Worm (Caenorhabditis elegans) whole organism, L2 larva: ENCODE data around the gene C14A4.13.

Source experiments
- C34F6.9 ChIP-seq: fragments of 150-350 bp; optimal IDR thresholded peaks from 2 replicates; lab custom pipeline; 2014; ENCODE audit warnings: missing biosample characterization, missing genetic modification characterization
- F13H6.1 ChIP-seq: sonication (generic microtip); optimal IDR thresholded peaks from 2 replicates; lab custom pipeline; 2016; ENCODE audit warnings: missing genetic modification characterization, missing compliant biosample characterization
- ZK546.5 ChIP-seq: sonication (generic microtip); optimal IDR thresholded peaks from 2 replicates; lab custom pipeline; 2017; ENCODE audit warnings: missing biosample characterization, missing genetic modification characterization
- alr-1 ChIP-seq: fragments of 150-350 bp; optimal IDR thresholded peaks from 2 replicates; lab custom pipeline; 2014; ENCODE audit warnings: missing biosample characterization, missing genetic modification characterization
- aly-2 ChIP-seq: fragments of 150-350 bp; optimal IDR thresholded peaks from 2 replicates; lab custom pipeline; 2014; ENCODE audit warnings: missing biosample characterization, missing genetic modification characterization
- ama-1 ChIP-seq: fragments of 150-350 bp; optimal IDR thresholded peaks from 2 replicates; lab custom pipeline; 2018; ENCODE audit warnings: inconsistent platforms
- blmp-1 ChIP-seq: sonication (generic microtip); optimal IDR thresholded peaks from 2 replicates; lab custom pipeline; 2017; ENCODE audit warnings: missing genetic modification characterization, mild to moderate bottlenecking, missing compliant biosample characterization, antibody characterized with exemption, moderate library complexity; ENCODE audit not compliant: insufficient read depth
- ceh-16 ChIP-seq: fragments of 150-350 bp; optimal IDR thresholded peaks from 2 replicates; lab custom pipeline; 2014; ENCODE audit warnings: missing biosample characterization, missing genetic modification characterization
- crh-2 ChIP-seq: sonication (generic microtip); optimal IDR thresholded peaks from 2 replicates; lab custom pipeline; 2017; ENCODE audit warnings: missing biosample characterization, missing genetic modification characterization
- dmd-4 ChIP-seq: sonication (generic microtip); optimal IDR thresholded peaks from 2 replicates; lab custom pipeline; 2017; ENCODE audit warnings: missing biosample characterization, missing genetic modification characterization
- elt-1 ChIP-seq: fragments of 150-350 bp; optimal IDR thresholded peaks from 2 replicates; lab custom pipeline; 2014; ENCODE audit warnings: missing biosample characterization, missing genetic modification characterization
- fos-1 ChIP-seq: fragments of 150-350 bp; optimal IDR thresholded peaks from 2 replicates; lab custom pipeline; 2014; ENCODE audit warnings: missing biosample characterization, missing genetic modification characterization
- gmeb-1 ChIP-seq: fragments of 150-350 bp; optimal IDR thresholded peaks from 2 replicates; lab custom pipeline; 2014; ENCODE audit warnings: missing biosample characterization, missing genetic modification characterization
- lin-13 ChIP-seq: fragments of 150-350 bp; optimal IDR thresholded peaks from 2 replicates; lab custom pipeline; 2014; ENCODE audit warnings: missing biosample characterization, missing genetic modification reagents, missing genetic modification characterization
- mab-5 ChIP-seq: fragments of 150-350 bp; optimal IDR thresholded peaks from 2 replicates; lab custom pipeline; 2014; ENCODE audit warnings: missing biosample characterization, missing genetic modification characterization
- mbf-1 ChIP-seq: sonication (generic microtip); optimal IDR thresholded peaks from 2 replicates; lab custom pipeline; 2017; ENCODE audit warnings: missing biosample characterization, missing genetic modification characterization
- nhr-10 ChIP-seq: sonication (generic microtip); optimal IDR thresholded peaks from 2 replicates; lab custom pipeline; 2017; ENCODE audit warnings: missing biosample characterization, missing genetic modification characterization
- nhr-11 ChIP-seq: fragments of 150-350 bp; optimal IDR thresholded peaks from 2 replicates; lab custom pipeline; 2014; ENCODE audit warnings: missing biosample characterization, missing genetic modification characterization
- nhr-129 ChIP-seq: fragments of 150-350 bp; optimal IDR thresholded peaks from 2 replicates; lab custom pipeline; 2014; ENCODE audit warnings: missing biosample characterization, missing genetic modification characterization
- nhr-21 ChIP-seq: fragments of 150-350 bp; optimal IDR thresholded peaks from 2 replicates; lab custom pipeline; 2014; ENCODE audit warnings: missing biosample characterization, missing genetic modification characterization
- nhr-23 ChIP-seq: fragments of 150-350 bp; optimal IDR thresholded peaks from 2 replicates; lab custom pipeline; 2014; ENCODE audit warnings: missing biosample characterization, missing genetic modification reagents, missing genetic modification characterization
- nhr-25 ChIP-seq: fragments of 150-350 bp; sonication (generic microtip); optimal IDR thresholded peaks from 3 replicates; lab custom pipeline; 2014; ENCODE audit warnings: missing biosample characterization, missing genetic modification characterization
- nhr-77 ChIP-seq: fragments of 150-350 bp; optimal IDR thresholded peaks from 2 replicates; lab custom pipeline; 2014; ENCODE audit warnings: missing biosample characterization, missing genetic modification characterization
- peb-1 ChIP-seq: fragments of 150-350 bp; optimal IDR thresholded peaks from 2 replicates; lab custom pipeline; 2014; ENCODE audit warnings: missing biosample characterization, missing genetic modification characterization
- sem-4 ChIP-seq: fragments of 150-350 bp; optimal IDR thresholded peaks from 2 replicates; lab custom pipeline; 2014; ENCODE audit warnings: missing biosample characterization, missing genetic modification reagents, missing genetic modification characterization
- sma-3 ChIP-seq: sonication (generic microtip); optimal IDR thresholded peaks from 2 replicates; lab custom pipeline; 2016; ENCODE audit warnings: missing genetic modification reagents, missing genetic modification characterization, missing compliant biosample characterization
- unc-55 ChIP-seq: fragments of 150-350 bp; sonication (generic microtip); optimal IDR thresholded peaks from 3 replicates; lab custom pipeline; 2014; ENCODE audit warnings: missing biosample characterization, missing genetic modification reagents, missing genetic modification characterization
- zag-1 ChIP-seq: fragments of 150-350 bp; optimal IDR thresholded peaks from 2 replicates; lab custom pipeline; 2014; ENCODE audit warnings: missing biosample characterization, missing genetic modification characterization
- ztf-1 ChIP-seq: fragments of 200-800 bp; sonication (Bioruptor generic); conservative IDR thresholded peaks from 2 replicates; pipeline ENCODE4 v1.3.6; 2022; ENCODE audit warnings: missing genetic modification characterization, missing compliant biosample characterization
- ztf-4 ChIP-seq: fragments of 150-350 bp; optimal IDR thresholded peaks from 2 replicates; lab custom pipeline; 2014; ENCODE audit warnings: missing biosample characterization, missing genetic modification characterization

C14A4.13 gene

DNA sequence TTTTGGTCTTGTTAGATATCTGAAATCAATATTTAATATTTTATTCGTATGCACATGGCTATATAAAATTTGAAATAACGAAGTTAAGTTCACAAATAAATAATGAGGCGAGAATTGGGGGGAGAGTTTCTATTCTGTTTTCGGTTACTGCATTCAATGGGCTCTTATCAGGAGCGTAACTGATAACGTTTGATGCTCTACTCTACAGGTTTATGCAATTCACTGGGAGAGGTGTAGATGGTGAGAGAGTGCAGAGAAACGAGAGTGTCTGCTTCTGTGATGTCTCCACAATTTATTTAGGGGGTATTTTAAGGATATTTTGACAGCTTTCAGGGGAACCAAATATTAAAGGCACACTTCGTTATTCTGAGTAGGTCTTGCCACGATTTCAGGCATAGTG is 23.5 kb upstream of the C14A4.13 start, which contains the start of gene C14A4.6:
Gene C14A4.6, minus strand, starts transcription at position 19 of the 400 bp plus-strand sequence.
- TF ChIP-seq nhr-23 (tag; lab: Kevin White, UChicago) (no peak), fos-1 (tag; lab: Kevin White, UChicago) (peak; percentile 74), crh-2 (tag; lab: Kevin White, UChicago) (peak; percentile 54), ceh-16 (tag; lab: Kevin White, UChicago) (no peak)

DNA sequence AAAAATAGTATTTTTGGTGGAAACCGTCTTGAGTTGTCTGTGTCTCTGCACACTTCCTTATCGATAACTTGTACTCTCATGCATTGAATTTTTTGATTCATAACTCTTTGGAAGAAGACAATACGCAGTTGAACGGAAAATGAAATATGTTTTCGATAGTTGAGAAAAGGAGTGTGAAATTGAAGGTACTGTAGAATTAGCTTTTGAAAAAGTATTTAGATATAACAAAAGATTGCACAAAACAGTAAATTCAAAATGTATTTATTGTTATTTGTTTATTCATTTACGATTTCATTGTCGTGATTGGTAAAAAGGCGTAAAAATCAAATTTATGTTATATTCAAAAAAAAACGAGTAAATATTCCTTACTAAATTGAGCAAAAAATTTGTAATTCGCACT is 21.8 kb upstream of the C14A4.13 start, which contains the start of gene C14A4.7:
Gene C14A4.7, minus strand, starts transcription at position 101 of the 400 bp plus-strand sequence.
- peak; percentile 37 for TF ChIP-seq fos-1 (tag; lab: Kevin White, UChicago)
- TF ChIP-seq unc-55 (GFP tag; lab: Kevin White, UChicago) = no peak

DNA sequence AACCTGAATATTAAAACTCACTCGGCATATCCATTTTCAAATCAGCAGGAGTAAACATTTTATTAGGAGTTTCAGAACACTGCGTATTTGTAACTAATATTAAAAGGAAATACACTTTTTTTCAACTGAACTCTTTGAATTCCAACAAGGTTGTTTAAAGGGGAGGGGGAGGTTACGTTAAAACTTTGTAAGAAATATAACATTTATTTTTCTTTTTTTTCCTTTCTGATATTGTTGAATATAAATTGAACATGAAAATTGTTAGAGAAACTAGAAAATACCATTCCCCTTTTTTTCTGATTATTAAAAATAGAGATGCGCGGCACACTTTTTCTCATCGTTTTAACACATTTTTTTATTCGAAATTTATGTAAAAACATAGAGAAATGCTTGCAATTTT is 20.2 kb upstream of the C14A4.13 start, which contains the start of gene C14A4.8:
Gene C14A4.8, minus strand, starts transcription at position 101 of the 400 bp plus-strand sequence.
- TF ChIP-seq ceh-16 (tag; lab: Kevin White, UChicago) (no peak), nhr-77 (tag; lab: Kevin White, UChicago) (no peak), mab-5 (no peak), lin-13 (no peak)

DNA sequence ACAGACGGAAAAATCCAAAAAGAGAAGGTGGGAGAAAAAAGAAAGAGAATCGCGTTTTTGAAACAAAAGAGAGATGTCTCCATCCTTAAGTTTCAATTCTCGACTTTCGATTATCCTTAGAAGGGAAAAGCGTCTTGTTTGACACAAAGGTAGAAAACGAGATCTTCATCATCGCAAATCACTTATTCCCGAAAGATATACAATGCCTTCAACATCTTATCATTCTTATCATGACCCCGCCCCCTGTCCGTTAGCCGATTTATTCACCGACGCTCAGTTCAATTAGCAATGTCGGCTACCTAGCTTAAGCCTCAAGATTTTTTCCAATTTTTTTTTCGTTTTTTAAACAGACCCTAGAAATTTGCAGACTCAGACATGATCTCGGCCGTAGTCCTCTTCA is 19.3 kb upstream of the C14A4.13 start, which contains the start of gene C14A4.9:
Gene C14A4.9, plus strand, starts transcription at position 368 of the 400 bp plus-strand sequence.
- TF ChIP-seq gmeb-1 (tag; lab: Kevin White, UChicago) (no peak), blmp-1 (peak; percentile 26)

DNA sequence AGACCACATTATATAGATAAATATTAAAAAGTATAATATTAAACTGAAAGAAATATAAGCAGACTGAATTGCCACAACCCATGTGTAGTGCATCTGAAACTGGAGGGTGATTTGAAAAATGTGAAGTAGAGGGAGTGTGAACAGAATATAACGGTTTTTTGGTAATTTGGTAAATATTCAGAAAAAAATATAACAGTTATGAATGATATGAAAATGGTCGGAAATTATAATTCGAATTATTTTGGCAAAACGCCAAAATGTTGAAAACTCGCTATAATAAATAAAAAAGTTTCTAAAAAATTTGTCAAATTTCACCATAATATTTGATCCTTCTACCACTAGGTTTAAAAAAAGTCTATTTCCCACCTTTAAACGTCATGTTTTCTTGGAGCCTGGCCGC is 16.1 kb upstream of the C14A4.13 start, which contains the start of gene srv-2:
Gene srv-2, minus strand, starts transcription at position 101 of the 400 bp plus-strand sequence.
- TF ChIP-seq sem-4 (tag; lab: Kevin White, UChicago) (no peak), nhr-129 (tag; lab: Kevin White, UChicago) (no peak), elt-1 (tag; lab: Kevin White, UChicago) (no peak), ceh-16 (tag; lab: Kevin White, UChicago) (no peak), sma-3 (GFP tag; lab: Kevin White, UChicago) (no peak), ztf-1 (GFP tag; lab: Robert Waterston, UW) (no peak)

DNA sequence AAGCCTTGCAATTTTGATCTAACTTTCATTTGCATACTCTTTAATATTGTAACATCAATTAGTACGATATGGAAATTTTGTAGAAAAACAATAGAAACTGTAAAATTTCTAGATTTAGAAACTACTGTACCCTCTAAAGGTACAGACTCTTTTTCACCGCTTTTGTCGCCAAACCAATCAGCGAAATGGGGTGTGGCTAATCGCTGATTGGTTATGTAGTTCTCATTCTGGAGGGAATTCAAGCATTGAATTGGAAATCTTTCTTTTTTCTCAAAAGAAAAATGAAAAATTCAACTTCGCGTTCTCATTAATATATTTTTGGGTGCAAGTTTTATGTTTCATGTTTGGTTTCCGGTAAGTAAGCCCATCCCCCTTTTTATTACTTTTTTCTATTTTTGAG is 14.7 kb upstream of the C14A4.13 start:
- TF ChIP-seq elt-1 (tag; lab: Kevin White, UChicago) (no peak), fos-1 (tag; lab: Kevin White, UChicago) (no peak), sem-4 (tag; lab: Kevin White, UChicago) (no peak), mbf-1 (tag; lab: Kevin White, UChicago) (no peak), lin-13 (no peak), dmd-4 (tag; lab: Kevin White, UChicago) (no peak), alr-1 (tag; lab: Kevin White, UChicago) (no peak), ZK546.5 (tag; lab: Kevin White, UChicago) (no peak), nhr-11 (no peak), nhr-25 (tag; lab: Kevin White, UChicago) (no peak), blmp-1 (no peak), ztf-4 (tag; lab: Kevin White, UChicago) (no peak), nhr-23 (tag; lab: Kevin White, UChicago) (no peak), unc-55 (GFP tag; lab: Kevin White, UChicago) (no peak), nhr-10 (no peak), nhr-21 (tag; lab: Kevin White, UChicago) (no peak)
- TF ChIP-seq, all 48 proteins: peak for 0

DNA sequence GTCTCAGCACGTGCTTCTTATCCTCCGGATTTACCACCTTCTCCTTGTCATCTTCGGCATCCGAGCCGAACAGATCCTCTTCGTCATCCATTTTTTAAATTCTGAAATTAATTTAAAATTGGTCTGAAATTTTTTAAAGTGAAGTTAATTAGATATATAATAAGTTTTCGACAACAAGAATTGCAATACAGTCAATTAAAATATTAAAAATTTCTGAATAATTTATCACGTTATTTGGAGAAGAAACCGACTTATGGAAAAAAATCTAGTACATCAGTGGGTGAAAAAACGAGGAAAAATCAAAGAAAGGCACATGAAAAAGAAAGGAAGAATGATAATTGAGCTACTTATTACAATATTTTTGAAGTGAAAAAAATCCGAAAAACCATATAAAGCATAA is 12.7 kb upstream of the C14A4.13 start, which contains the start of gene taf-13:
Gene taf-13, minus strand, starts transcription at position 101 of the 400 bp plus-strand sequence.
- TF ChIP-seq C34F6.9 (no peak), nhr-23 (tag; lab: Kevin White, UChicago) (no peak), alr-1 (tag; lab: Kevin White, UChicago) (no peak), zag-1 (tag; lab: Kevin White, UChicago) (no peak), ceh-16 (tag; lab: Kevin White, UChicago) (no peak), F13H6.1 (tag; lab: Kevin White, UChicago) (no peak), peb-1 (no peak), ama-1 (no peak), aly-2 (tag; lab: Kevin White, UChicago) (no peak)
